Worm (Caenorhabditis elegans) whole organism, dauer: Measurements from ENCODE around the gene Y36E3A.2.

ENCODE experiments used
- unc-62 ChIP-seq: sonication (generic microtip); optimal IDR thresholded peaks from 2 replicates; lab custom pipeline; 2017; ENCODE audit warnings: missing biosample characterization, missing genetic modification reagents, missing genetic modification characterization

Gene Y36E3A.2

DNA sequence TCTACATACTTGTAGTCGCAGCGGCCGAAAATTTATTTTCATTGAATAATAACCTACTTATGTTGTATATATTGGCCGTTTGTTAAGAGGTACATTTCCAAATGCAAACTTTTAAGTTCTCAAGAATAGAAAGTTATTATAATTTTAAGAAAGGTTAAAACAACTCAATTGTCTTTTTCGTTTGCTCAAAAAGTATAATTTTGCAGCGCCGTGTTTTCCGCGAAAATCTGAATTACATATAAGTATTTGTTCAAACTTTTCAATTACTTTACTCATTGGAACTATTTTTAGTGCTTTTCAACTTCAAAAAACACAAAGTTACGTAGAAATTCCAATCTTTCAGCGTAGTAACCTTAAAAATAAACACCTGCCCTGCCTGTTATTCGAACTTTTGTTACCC is 19.6 kb downstream of the Y36E3A.2 start, which contains the start of gene srh-239:
TSS of gene srh-239 (plus strand) at position 301 of the 400 bp plus-strand sequence.
- TF ChIP-seq unc-62, result no peak

DNA sequence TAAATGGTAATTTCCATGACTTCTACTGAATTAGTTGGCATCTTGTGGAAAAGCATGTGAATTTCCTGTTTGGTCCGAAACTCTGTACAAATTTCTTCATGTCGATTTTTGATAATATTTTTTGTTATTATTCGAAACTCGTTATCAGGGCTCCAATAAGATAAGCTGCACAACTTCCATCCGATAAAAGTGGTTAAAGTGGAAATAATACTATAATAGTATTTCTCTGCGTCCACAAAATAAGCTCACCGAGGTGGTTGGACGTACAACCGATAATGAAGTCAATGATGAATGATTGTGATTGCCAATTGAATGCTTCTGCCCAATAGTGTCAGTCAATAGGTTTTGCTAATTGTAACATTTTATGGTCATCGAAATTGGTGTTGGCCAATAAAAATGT is 22.6 kb downstream of the Y36E3A.2 start, which contains the start of gene T26H5.4:
TSS of gene T26H5.4 (minus strand) at position 294 of the 400 bp plus-strand sequence.
- no peak for TF ChIP-seq unc-62

ce11 chrV:15448865-15449264 is 23.0 kb downstream of the Y36E3A.2 start, which contains the start of gene T26H5.14:
TSS of gene T26H5.14 (plus strand) at chrV:15449165.
- TF ChIP-seq unc-62, result no peak

DNA sequence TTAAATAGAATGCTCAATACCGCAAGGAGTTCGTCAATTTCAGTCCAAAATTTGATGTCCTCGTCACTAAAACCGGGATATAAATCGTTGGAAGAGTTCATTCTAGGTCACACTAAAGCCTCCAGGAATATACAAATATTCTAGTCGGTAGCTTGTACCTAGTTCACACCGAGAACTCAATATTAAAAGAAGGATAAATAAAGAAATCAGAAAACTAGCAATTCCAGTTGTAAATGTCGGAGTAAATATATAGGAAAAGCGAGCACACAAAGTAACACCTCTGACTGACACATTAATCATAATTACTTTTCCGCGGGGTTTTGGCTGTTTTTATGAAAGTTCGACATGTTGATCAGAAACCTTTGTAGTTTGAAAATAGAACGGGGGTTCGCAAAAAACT is 25.6 kb downstream of the Y36E3A.2 start, which contains the start of gene srw-33:
TSS of gene srw-33 (minus strand) at position 101 of the 400 bp plus-strand sequence.
- no peak for TF ChIP-seq unc-62

- TF ChIP-seq unc-62, result no peak
Measured at ce11 chrV:15454322-15454721, 28.5 kb downstream of the Y36E3A.2 start.

DNA sequence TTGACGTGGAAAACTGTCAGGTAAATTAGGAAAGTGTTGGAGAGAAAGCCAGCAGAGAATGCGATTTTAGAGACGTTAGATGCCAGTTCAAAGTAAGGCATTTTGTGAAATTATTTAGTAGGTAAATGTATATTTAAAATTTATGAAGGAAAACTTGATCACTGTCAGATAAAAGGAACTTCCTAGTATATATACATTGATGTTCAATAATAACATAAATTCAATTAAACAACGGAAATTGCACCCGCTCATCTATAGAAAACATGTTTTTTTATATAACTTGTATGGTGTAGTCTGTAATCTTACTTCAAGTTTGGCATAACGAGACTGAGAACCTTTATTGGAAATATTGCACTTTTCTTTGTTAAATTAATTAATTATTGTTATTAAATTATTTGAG is 33.2 kb downstream of the Y36E3A.2 start, which contains the start of gene str-71:
TSS of gene str-71 (minus strand) at position 101 of the 400 bp plus-strand sequence.
- TF ChIP-seq unc-62, result no peak

- TF ChIP-seq unc-62, result no peak
Measured at ce11 chrV:15464402-15464801, 38.6 kb downstream of the Y36E3A.2 start, which contains the start of gene rocf-1. TSS of gene rocf-1 (minus strand) at chrV:15464502.

DNA sequence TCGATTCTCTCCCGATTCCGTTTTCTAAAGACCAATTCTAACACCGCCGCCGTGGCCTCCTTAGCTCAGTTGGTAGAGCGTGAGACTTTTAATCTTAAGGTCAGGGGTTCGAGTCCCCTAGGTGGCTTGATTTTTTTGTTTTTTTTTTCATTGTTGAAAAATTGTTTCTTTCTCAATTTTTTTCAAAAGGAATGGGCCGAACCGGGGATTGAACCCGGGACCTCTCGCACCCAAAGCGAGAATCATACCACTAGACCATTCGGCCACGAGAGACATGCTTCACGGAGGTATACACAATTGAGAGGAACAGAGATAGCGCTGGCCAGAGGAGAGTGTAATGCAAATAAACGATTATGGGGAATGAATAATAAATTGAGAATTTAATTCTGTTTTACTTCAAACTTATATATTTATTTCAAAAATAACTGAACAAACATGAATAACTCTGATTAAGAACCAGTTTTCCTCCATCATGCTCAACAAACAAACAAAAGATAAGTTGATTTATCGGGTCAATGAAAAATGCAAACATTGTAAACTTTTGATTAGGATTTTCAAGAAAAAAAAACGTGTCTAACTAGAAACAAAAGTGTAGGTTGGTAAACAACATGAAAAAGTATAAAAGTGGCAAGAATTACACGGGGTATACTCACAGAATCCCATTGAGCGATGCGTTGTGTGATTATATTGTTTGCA is 39.3 kb downstream of the Y36E3A.2 start, which contains the start of gene pqn-71:
TSS of gene pqn-71 (plus strand) at position 646 of the 696 bp plus-strand sequence.
- no peak for TF ChIP-seq unc-62

DNA sequence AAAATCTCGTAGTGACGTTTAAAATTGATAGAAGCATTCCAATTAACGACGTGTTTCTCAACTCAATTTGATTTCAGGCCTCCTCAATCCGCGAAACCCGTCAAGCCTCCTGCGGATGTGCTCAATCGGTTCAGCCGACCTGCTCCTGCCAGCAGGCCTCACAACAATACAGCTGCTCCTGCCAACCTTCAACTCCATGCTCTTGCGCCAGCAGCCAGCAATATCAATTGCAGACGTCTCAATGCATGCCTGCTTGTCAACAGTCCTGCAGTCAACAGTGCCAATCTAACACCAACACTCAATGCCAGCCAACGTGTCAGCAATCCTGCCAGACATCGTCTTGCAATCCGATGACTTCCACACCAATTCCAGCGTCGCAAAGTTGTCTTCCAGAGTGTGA is 40.2 kb downstream of the Y36E3A.2 start:
- TF ChIP-seq unc-62, result no peak

DNA sequence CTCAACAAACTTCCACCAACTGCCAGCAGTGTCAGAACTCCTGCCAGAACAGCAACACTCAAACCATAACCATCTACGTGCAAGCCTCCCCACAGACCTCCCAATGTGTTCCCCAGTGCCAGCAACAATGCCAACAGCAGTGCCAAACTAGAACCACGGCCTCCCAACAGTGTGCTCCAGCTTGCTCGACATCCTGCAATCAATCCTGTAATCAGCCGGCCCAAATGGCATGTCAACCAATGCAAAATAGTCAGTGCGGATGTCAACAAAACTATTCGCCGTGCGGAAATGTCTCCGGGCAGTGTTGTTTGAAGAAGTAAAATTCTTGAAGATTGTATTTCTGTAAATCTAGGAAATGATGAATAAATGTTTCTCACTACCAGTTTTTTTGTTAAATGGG is 40.9 kb downstream of the Y36E3A.2 start:
- no peak for TF ChIP-seq unc-62

DNA sequence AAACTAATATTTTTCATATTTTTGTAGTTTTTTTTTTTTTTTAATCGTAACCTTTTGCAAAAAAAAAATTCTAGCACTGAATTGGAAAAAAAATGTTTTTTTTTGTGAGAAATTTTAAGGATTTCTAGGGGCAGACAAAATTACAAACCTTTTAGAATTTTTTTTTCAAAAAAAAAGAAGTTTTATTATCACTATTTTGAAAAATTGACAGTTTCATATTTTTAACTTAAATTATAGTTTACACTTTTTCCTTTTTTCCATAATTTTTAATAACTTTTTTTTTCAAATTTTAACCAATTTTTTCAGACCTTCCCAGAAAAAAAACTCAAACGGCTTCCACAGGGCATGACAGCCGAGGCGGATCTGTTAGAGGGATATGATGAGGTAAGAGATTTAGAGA is 45.2 kb downstream of the Y36E3A.2 start, which contains the start of gene dpf-1:
TSS of gene dpf-1 (plus strand) at position 301 of the 400 bp plus-strand sequence.
- no peak for TF ChIP-seq unc-62
